Fruit fly (Drosophila melanogaster) whole organism, embryonic: ENCODE data around the gene Ugt35E1.

ENCODE experiments used
- Blimp-1 ChIP-seq: fragments of 200-800 bp; sonication (Bioruptor generic); optimal IDR thresholded peaks from 3 replicates; lab custom pipeline; 2018; ENCODE audit warnings: missing biosample characterization, missing genetic modification characterization, mild to moderate bottlenecking, moderate library complexity, missing genetic modification reagents
- Bteb2 ChIP-seq: fragments of 200-800 bp; sonication (Bioruptor generic); optimal IDR thresholded peaks from 2 replicates; lab custom pipeline; 2016; ENCODE audit warnings: missing biosample characterization, missing genetic modification characterization
- CG10274 ChIP-seq: fragments of 200-800 bp; sonication (Bioruptor generic); optimal IDR thresholded peaks from 3 replicates; lab custom pipeline; 2017; ENCODE audit warnings: missing biosample characterization, mild to moderate bottlenecking, missing genetic modification characterization
- CG12391 ChIP-seq: fragments of 200-800 bp; sonication (Bioruptor generic); optimal IDR thresholded peaks from 3 replicates; lab custom pipeline; 2018; ENCODE audit warnings: missing biosample characterization, mild to moderate bottlenecking, missing genetic modification characterization, moderate library complexity
- CG13624 ChIP-seq: fragments of 200-800 bp; sonication (Bioruptor generic); optimal IDR thresholded peaks from 2 replicates; lab custom pipeline; 2016; ENCODE audit warnings: missing biosample characterization, missing genetic modification characterization
- CG14667 ChIP-seq: fragments of 200-800 bp; sonication (Bioruptor generic); IDR thresholded peaks from 2 replicates; pipeline ENCODE4 v1.3.6; 2022; ENCODE audit warnings: missing biosample characterization, missing genetic modification characterization
- CG15011 ChIP-seq: fragments of 200-800 bp; sonication (Bioruptor generic); optimal IDR thresholded peaks from 3 replicates; lab custom pipeline; 2018; ENCODE audit warnings: missing biosample characterization, mild to moderate bottlenecking, missing genetic modification characterization
- CG17359 ChIP-seq: fragments of 200-800 bp; sonication (Bioruptor generic); optimal IDR thresholded peaks from 3 replicates; lab custom pipeline; 2018; ENCODE audit warnings: missing biosample characterization, mild to moderate bottlenecking, missing genetic modification characterization, moderate library complexity
- CG18764 ChIP-seq: fragments of 200-800 bp; sonication (Bioruptor generic); optimal IDR thresholded peaks from 3 replicates; lab custom pipeline; 2016; ENCODE audit warnings: missing biosample characterization, missing genetic modification characterization
- CG32767 ChIP-seq: fragments of 200-800 bp; sonication (Bioruptor generic); IDR thresholded peaks from 2 replicates; pipeline ENCODE4 v1.3.6; 2022; ENCODE audit warnings: missing biosample characterization, missing genetic modification characterization
- CG3281 ChIP-seq: fragments of 200-800 bp; sonication (Bioruptor generic); optimal IDR thresholded peaks from 3 replicates; lab custom pipeline; 2017; ENCODE audit warnings: missing biosample characterization, mild to moderate bottlenecking, missing genetic modification characterization
- CG3847 ChIP-seq: fragments of 200-800 bp; sonication (Bioruptor generic); IDR thresholded peaks from 2 replicates; pipeline ENCODE4 v1.3.6; 2022; ENCODE audit warnings: missing biosample characterization, missing genetic modification characterization
- CG4424 ChIP-seq: fragments of 200-800 bp; sonication (Bioruptor generic); optimal IDR thresholded peaks from 3 replicates; lab custom pipeline; 2016; ENCODE audit warnings: missing biosample characterization, missing genetic modification characterization
- CG4820 ChIP-seq: fragments of 200-800 bp; sonication (Bioruptor generic); optimal IDR thresholded peaks from 3 replicates; lab custom pipeline; 2016; ENCODE audit warnings: missing biosample characterization, missing genetic modification characterization
- CG5245 ChIP-seq: fragments of 200-800 bp; sonication (Bioruptor generic); optimal IDR thresholded peaks from 3 replicates; lab custom pipeline; 2016; ENCODE audit warnings: missing biosample characterization, missing genetic modification characterization
- CG5953 ChIP-seq: fragments of 200-800 bp; sonication (Bioruptor generic); IDR thresholded peaks from 2 replicates; pipeline ENCODE4 v1.3.6; 2022; ENCODE audit warnings: missing biosample characterization, missing genetic modification characterization
- CG6813 ChIP-seq: fragments of 200-800 bp; sonication (Bioruptor generic); optimal IDR thresholded peaks from 2 replicates; lab custom pipeline; 2017; ENCODE audit warnings: missing biosample characterization, missing genetic modification characterization, mild to moderate bottlenecking, moderate library complexity, missing genetic modification reagents
- CG7372 ChIP-seq: fragments of 200-800 bp; sonication (Bioruptor generic); IDR thresholded peaks from 2 replicates; pipeline ENCODE4 v1.3.6; 2022; ENCODE audit warnings: missing biosample characterization, missing genetic modification characterization
- CoRest ChIP-seq: fragments of 200-800 bp; sonication (Bioruptor generic); optimal IDR thresholded peaks from 3 replicates; lab custom pipeline; 2018; ENCODE audit warnings: missing biosample characterization, mild to moderate bottlenecking, missing genetic modification characterization, moderate library complexity
- Dfd ChIP-seq, 2 experiments: fragments of >200 bp; optimal IDR thresholded peaks; 2 replicates each; lab custom pipeline; 2017; ENCODE audit warnings: missing biosample characterization in 2 of 2, missing genetic modification characterization in 2 of 2
- E2f1 ChIP-seq: fragments of 200-800 bp; sonication (Bioruptor generic); IDR thresholded peaks from 2 replicates; pipeline ENCODE4 v1.3.6; 2022; ENCODE audit warnings: missing biosample characterization, missing genetic modification characterization
- Ets65A ChIP-seq: fragments of 200-800 bp; sonication (Bioruptor generic); peaks from one replicate; lab custom pipeline; 2016; ENCODE audit warnings: missing biosample characterization, missing genetic modification characterization
- Gug ChIP-seq: fragments of 200-800 bp; sonication (Bioruptor generic); IDR thresholded peaks from 4 replicates; pipeline ENCODE4 v1.3.6; 2022; ENCODE audit warnings: missing biosample characterization, missing genetic modification characterization
- Meics ChIP-seq: fragments of 200-800 bp; sonication (Bioruptor generic); optimal IDR thresholded peaks from 2 replicates; lab custom pipeline; 2017; ENCODE audit warnings: missing biosample characterization, mild to moderate bottlenecking, missing genetic modification characterization
- Rx ChIP-seq: fragments of 200-800 bp; sonication (Bioruptor generic); IDR thresholded peaks from 2 replicates; pipeline ENCODE4 v1.3.6; 2022; ENCODE audit warnings: missing biosample characterization, missing genetic modification characterization
- Sry-β ChIP-seq: fragments of 200-800 bp; sonication (Bioruptor generic); optimal IDR thresholded peaks from 2 replicates; lab custom pipeline; 2018; ENCODE audit warnings: missing biosample characterization, mild to moderate bottlenecking, missing genetic modification characterization, moderate library complexity
- Ssrp ChIP-seq: fragments of 200-800 bp; sonication (Bioruptor generic); optimal IDR thresholded peaks from 2 replicates; lab custom pipeline; 2018; ENCODE audit warnings: missing biosample characterization, mild to moderate bottlenecking, missing genetic modification characterization, moderate library complexity
- ac ChIP-seq: fragments of 200-800 bp; sonication (Bioruptor generic); optimal IDR thresholded peaks from 3 replicates; lab custom pipeline; 2017; ENCODE audit warnings: missing biosample characterization, mild to moderate bottlenecking, missing genetic modification characterization
- ase ChIP-seq: fragments of 200-800 bp; sonication (Bioruptor generic); IDR thresholded peaks from 3 replicates; pipeline ENCODE4 v1.3.6; 2022; ENCODE audit warnings: missing biosample characterization, missing genetic modification characterization
- ato ChIP-seq: fragments of 200-800 bp; sonication (Bioruptor generic); IDR thresholded peaks from 2 replicates; pipeline ENCODE4 v1.3.6; 2022; ENCODE audit warnings: missing biosample characterization, missing genetic modification characterization; ENCODE audit not compliant: partially characterized antibody
- bab2 ChIP-seq: fragments of 200-800 bp; sonication (Bioruptor generic); optimal IDR thresholded peaks from 2 replicates; lab custom pipeline; 2016; ENCODE audit warnings: missing biosample characterization, missing genetic modification characterization
- bigmax ChIP-seq: fragments of 200-800 bp; sonication (Bioruptor generic); optimal IDR thresholded peaks from 2 replicates; lab custom pipeline; 2018; ENCODE audit warnings: missing biosample characterization, mild to moderate bottlenecking, missing genetic modification characterization
- cad ChIP-seq: fragments of >200 bp; optimal IDR thresholded peaks from 2 replicates; lab custom pipeline; 2017; ENCODE audit warnings: missing biosample characterization, missing genetic modification characterization
- danr ChIP-seq: fragments of 200-800 bp; sonication (Bioruptor generic); IDR thresholded peaks from 2 replicates; pipeline ENCODE4 v1.3.6; 2022; ENCODE audit warnings: missing biosample characterization, missing genetic modification characterization
- fu2 ChIP-seq: fragments of 200-800 bp; sonication (Bioruptor generic); optimal IDR thresholded peaks from 2 replicates; lab custom pipeline; 2016; ENCODE audit warnings: missing biosample characterization, missing genetic modification characterization
- klu ChIP-seq: fragments of 200-800 bp; sonication (Bioruptor generic); IDR thresholded peaks from 2 replicates; pipeline ENCODE4 v1.3.6; 2022; ENCODE audit warnings: missing biosample characterization, missing genetic modification characterization
- kni ChIP-seq: fragments of 200-800 bp; sonication (Bioruptor generic); optimal IDR thresholded peaks from 3 replicates; lab custom pipeline; 2017; ENCODE audit warnings: mild to moderate bottlenecking, missing biosample characterization, missing genetic modification reagents, missing genetic modification characterization
- lbe ChIP-seq: fragments of 200-800 bp; sonication (Bioruptor generic); optimal IDR thresholded peaks from 2 replicates; lab custom pipeline; 2016; ENCODE audit warnings: missing biosample characterization, mild to moderate bottlenecking, missing genetic modification characterization
- lmd ChIP-seq: fragments of 200-800 bp; sonication (Bioruptor generic); IDR thresholded peaks from 2 replicates; pipeline ENCODE4 v1.3.6; 2022; ENCODE audit warnings: missing biosample characterization, missing genetic modification characterization
- mld ChIP-seq: fragments of 200-800 bp; sonication (Bioruptor generic); IDR thresholded peaks from 3 replicates; pipeline ENCODE4 v1.3.6; 2022; ENCODE audit warnings: missing biosample characterization, missing genetic modification characterization; ENCODE audit not compliant: partially characterized antibody
- nau ChIP-seq: fragments of 200-800 bp; sonication (Bioruptor generic); optimal IDR thresholded peaks from 3 replicates; lab custom pipeline; 2017; ENCODE audit warnings: missing biosample characterization, mild to moderate bottlenecking, missing genetic modification characterization, missing genetic modification reagents
- nerfin-2 ChIP-seq: fragments of 200-800 bp; sonication (Bioruptor generic); IDR thresholded peaks from 2 replicates; pipeline ENCODE4 v1.3.6; 2022; ENCODE audit warnings: missing biosample characterization, missing genetic modification characterization; ENCODE audit not compliant: partially characterized antibody
- nmo ChIP-seq: fragments of 200-800 bp; sonication (Bioruptor generic); optimal IDR thresholded peaks from 2 replicates; lab custom pipeline; 2018; ENCODE audit warnings: missing biosample characterization, mild to moderate bottlenecking, missing genetic modification characterization, moderate library complexity
- pum ChIP-seq: fragments of 200-800 bp; sonication (Bioruptor generic); optimal IDR thresholded peaks from 2 replicates; lab custom pipeline; 2016; ENCODE audit warnings: missing biosample characterization, missing genetic modification characterization
- schlank ChIP-seq: fragments of 200-800 bp; sonication (Bioruptor generic); optimal IDR thresholded peaks from 2 replicates; lab custom pipeline; 2018; ENCODE audit warnings: missing biosample characterization, mild to moderate bottlenecking, missing genetic modification characterization
- sim ChIP-seq: fragments of 200-800 bp; sonication (Bioruptor generic); IDR thresholded peaks from 2 replicates; pipeline ENCODE4 v1.3.6; 2022; ENCODE audit warnings: missing biosample characterization, missing genetic modification characterization
- sima ChIP-seq: fragments of 200-800 bp; sonication (Bioruptor generic); optimal IDR thresholded peaks from 2 replicates; lab custom pipeline; 2016; ENCODE audit warnings: missing biosample characterization, missing genetic modification characterization
- usp ChIP-seq: fragments of >200 bp; optimal IDR thresholded peaks from 2 replicates; lab custom pipeline; 2017; ENCODE audit warnings: missing biosample characterization, missing genetic modification characterization
- zen ChIP-seq: fragments of 200-800 bp; sonication (Bioruptor generic); optimal IDR thresholded peaks from 3 replicates; lab custom pipeline; 2018; ENCODE audit warnings: missing biosample characterization, mild to moderate bottlenecking, missing genetic modification characterization, moderate library complexity
- zfh1 ChIP-seq: fragments of 200-800 bp; sonication (Bioruptor generic); IDR thresholded peaks from 3 replicates; pipeline ENCODE4 v1.3.6; 2022; ENCODE audit warnings: missing biosample characterization, missing genetic modification characterization

The Ugt35E1 gene

dm6 chr3R:11196648-11197388 is 30.9 kb upstream of the Ugt35E1 start (continued):
- TF ChIP-seq lbe (GFP tag; lab: Kevin White, UChicago) = peak; percentile 85
- TF ChIP-seq Rx (GFP tag; lab: Robert Waterston, UW) = peak; percentile 90
- TF ChIP-seq Sry-β (GFP tag; lab: Kevin White, UChicago) = peak; percentile 64
- TF ChIP-seq kni (GFP tag; lab: Kevin White, UChicago) = peak; percentile 92
- peak; percentile 98 for TF ChIP-seq E2f1 (GFP tag; lab: Robert Waterston, UW)
- TF ChIP-seq CG13624 (GFP tag; lab: Kevin White, UChicago) = peak; percentile 97
- TF ChIP-seq CG3281 (GFP tag; lab: Kevin White, UChicago) = peak; percentile 99
- peak; percentile 96 for TF ChIP-seq CG14667 (GFP tag; lab: Robert Waterston, UW)
- TF ChIP-seq Gug (GFP tag; lab: Robert Waterston, UW) = peak; percentile 97
- TF ChIP-seq CG12391 (tag; lab: Kevin White, UChicago) = peak; percentile 99
- TF ChIP-seq CG5245 = peak; percentile 91
- no peak for TF ChIP-seq usp (GFP tag; lab: Kevin White, UChicago)
- TF ChIP-seq CG6813 (GFP tag; lab: Kevin White, UChicago) = peak; percentile 97
- TF ChIP-seq fu2 (GFP tag; lab: Kevin White, UChicago) = peak; percentile 90
- TF ChIP-seq lmd (GFP tag; lab: Robert Waterston, UW) = peak; percentile 99
- TF ChIP-seq CG3847 = peak; percentile 98
- peak; percentile 98 for TF ChIP-seq CG4424
- peak; percentile 97 for TF ChIP-seq CG4820 (GFP tag; lab: Kevin White, UChicago)
- peak; percentile 98 for TF ChIP-seq CG15011
- TF ChIP-seq Bteb2 = peak; percentile 81
- TF ChIP-seq ac (GFP tag; lab: Kevin White, UChicago) = peak; percentile 60
- no peak for TF ChIP-seq cad (GFP tag; lab: Kevin White, UChicago)
- TF ChIP-seq bab2 = peak; percentile 98
- no peak for TF ChIP-seq mld (GFP tag; lab: Robert Waterston, UW)
- peak; percentile 97 for TF ChIP-seq nau (GFP tag; lab: Kevin White, UChicago)
- peak; percentile 99 for TF ChIP-seq CG7372 (GFP tag; lab: Robert Waterston, UW)
- TF ChIP-seq nerfin-2 (GFP tag; lab: Robert Waterston, UW) = no peak
- peak; percentile 95 for TF ChIP-seq CG18764 (GFP tag; lab: Kevin White, UChicago)
- peak; percentile 99 for TF ChIP-seq CG32767 (GFP tag; lab: Robert Waterston, UW)
- peak; percentile 99 for TF ChIP-seq CG17359
- TF ChIP-seq sima (GFP tag; lab: Kevin White, UChicago) = no peak
- TF ChIP-seq Dfd (GFP tag; optimal IDR thresholded peaks at IDR 0.05; lab: Kevin White, UChicago) = peak in 1 of 2 experiments; percentile 95
- peak; percentile 100 for TF ChIP-seq Blimp-1 (GFP tag; lab: Kevin White, UChicago)
- TF ChIP-seq CG5953 (GFP tag; lab: Robert Waterston, UW) = peak; percentile 96
- TF ChIP-seq schlank = peak; percentile 89
- TF ChIP-seq ato = no peak
- TF ChIP-seq sim = peak; percentile 92
- TF ChIP-seq klu (GFP tag; lab: Robert Waterston, UW) = peak; percentile 99
- TF ChIP-seq zfh1 (GFP tag; lab: Robert Waterston, UW) = peak; percentile 97
- peak; percentile 97 for TF ChIP-seq danr (GFP tag; lab: Robert Waterston, UW)
- peak; percentile 82 for TF ChIP-seq pum (GFP tag; lab: Kevin White, UChicago)
- TF ChIP-seq ase (GFP tag; lab: Robert Waterston, UW) = peak; percentile 97
- TF ChIP-seq bigmax = peak; percentile 49
- TF ChIP-seq Ets65A (GFP tag; lab: Kevin White, UChicago) = peak; percentile 99
- TF ChIP-seq CG10274 = peak; percentile 93
- peak; percentile 100 for TF ChIP-seq Ssrp (tag; lab: Kevin White, UChicago)
- TF ChIP-seq Meics = peak; percentile 99
- TF ChIP-seq CoRest (tag; lab: Kevin White, UChicago) = peak; percentile 100
- TF ChIP-seq nmo (GFP tag; lab: Kevin White, UChicago) = peak; percentile 100
- TF ChIP-seq zen (tag; lab: Kevin White, UChicago) = peak; percentile 96
